Fruit fly (Drosophila melanogaster): Measurements from ENCODE around the gene ND-13B.
A peak's percentile ranks its signal among the peaks of the same experiment; 100 is the strongest.

DNA sequence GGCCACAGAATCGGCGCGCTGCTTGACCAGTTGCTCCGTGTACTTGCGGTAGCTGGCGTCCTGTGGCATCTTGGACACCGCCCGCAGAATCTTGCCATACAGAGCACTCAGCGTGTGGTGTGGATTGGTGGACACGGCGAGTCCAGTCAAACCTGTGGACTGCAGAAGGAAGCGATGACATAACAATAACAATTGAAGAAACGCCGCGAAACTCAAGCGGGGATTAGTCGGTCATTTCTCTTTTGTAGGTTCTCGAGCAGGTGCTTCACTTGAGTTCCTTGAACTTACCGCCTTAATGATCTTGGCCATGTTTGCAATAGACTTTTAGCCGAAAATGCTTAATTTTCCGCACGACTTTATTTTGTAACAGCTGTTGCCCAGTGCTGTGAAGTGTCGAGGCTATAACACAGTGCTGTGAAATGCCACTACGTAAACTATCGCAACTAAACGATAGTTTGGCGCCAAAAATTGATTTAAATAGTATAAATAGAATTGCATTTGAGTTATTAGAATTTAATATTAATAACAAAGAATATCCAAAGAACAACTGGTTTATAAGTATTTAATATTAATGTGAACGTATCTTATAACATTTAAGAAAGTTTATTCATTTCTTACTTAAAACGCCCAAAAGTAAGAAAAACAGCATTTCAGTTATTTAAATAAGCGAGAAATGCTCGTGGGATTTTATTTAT is at the start of gene ND-13B:
- TF ChIP-seq CG15514 (GFP tag; optimal IDR thresholded peaks at IDR 0.05) (peak; percentile 70), CG12299 (tag; optimal IDR thresholded peaks at IDR 0.05) (no peak), MBD-R2 (GFP tag; IDR thresholded peaks at IDR 0.05) (peak; percentile 88), CG3838 (GFP tag; optimal IDR thresholded peaks at IDR 0.05) (no peak), CG18599 (GFP tag; optimal IDR thresholded peaks at IDR 0.05) (peak; percentile 37), CG9437 (GFP tag; optimal IDR thresholded peaks at IDR 0.05) (no peak), Hr39 (optimal IDR thresholded peaks at IDR 0.05) (no peak), bigmax (GFP tag; optimal IDR thresholded peaks at IDR 0.05) (no peak), HmgD (GFP tag; optimal IDR thresholded peaks at IDR 0.05) (no peak), CG4707 (GFP tag; optimal IDR thresholded peaks at IDR 0.05) (no peak), Optix (GFP tag; IDR thresholded peaks at IDR 0.05) (no peak), fru (optimal IDR thresholded peaks at IDR 0.05) (no peak)
